Fruit fly (Drosophila melanogaster) whole organism, embryonic: ENCODE results near the gene Doc2.
A peak's percentile ranks its signal among the peaks of the same experiment; 100 is the strongest.

Source experiments
- ATbp ChIP-seq: fragments of 200-800 bp; sonication (Bioruptor generic); optimal IDR thresholded peaks from 2 replicates; lab custom pipeline; 2017; ENCODE audit warnings: missing biosample characterization, mild to moderate bottlenecking, missing genetic modification characterization, missing genetic modification reagents
- Adf1 ChIP-seq: fragments of 200-800 bp; sonication (Bioruptor generic); IDR thresholded peaks from 2 replicates; pipeline ENCODE4 v1.3.6; 2022; ENCODE audit warnings: missing biosample characterization, missing genetic modification characterization
- CG10321 ChIP-seq: fragments of 200-800 bp; sonication (Bioruptor generic); IDR thresholded peaks from 2 replicates; pipeline ENCODE4 v1.3.6; 2022; ENCODE audit warnings: missing biosample characterization, missing genetic modification characterization
- CG10543 ChIP-seq: fragments of 200-800 bp; sonication (Bioruptor generic); optimal IDR thresholded peaks from 3 replicates; lab custom pipeline; 2017; ENCODE audit warnings: missing biosample characterization, mild to moderate bottlenecking, missing genetic modification characterization, moderate library complexity
- CG12104 ChIP-seq: fragments of 200-800 bp; sonication (Bioruptor generic); optimal IDR thresholded peaks from 3 replicates; lab custom pipeline; 2016; ENCODE audit warnings: missing biosample characterization, missing genetic modification characterization
- CG12769 ChIP-seq: fragments of 200-800 bp; sonication (Bioruptor generic); optimal IDR thresholded peaks from 2 replicates; lab custom pipeline; 2019; ENCODE audit warnings: missing biosample characterization, mild to moderate bottlenecking, missing genetic modification characterization, moderate library complexity
- CG15073 ChIP-seq: fragments of 200-800 bp; sonication (Bioruptor generic); optimal IDR thresholded peaks from 2 replicates; lab custom pipeline; 2016; ENCODE audit warnings: missing biosample characterization, missing genetic modification characterization
- CG15479 ChIP-seq: fragments of 200-800 bp; sonication (Bioruptor generic); optimal IDR thresholded peaks from 3 replicates; lab custom pipeline; 2019; ENCODE audit warnings: missing biosample characterization, mild to moderate bottlenecking, missing genetic modification characterization, moderate library complexity
- CG15696 ChIP-seq: fragments of 200-800 bp; sonication (Bioruptor generic); optimal IDR thresholded peaks from 2 replicates; lab custom pipeline; 2019; ENCODE audit warnings: missing biosample characterization, mild to moderate bottlenecking, missing genetic modification characterization, moderate library complexity
- CG1603 ChIP-seq: fragments of 200-800 bp; sonication (Bioruptor generic); optimal IDR thresholded peaks from 2 replicates; lab custom pipeline; 2019; ENCODE audit warnings: missing biosample characterization, mild to moderate bottlenecking, missing genetic modification characterization, moderate library complexity
- CG1647 ChIP-seq: fragments of 200-800 bp; sonication (Bioruptor generic); optimal IDR thresholded peaks from 3 replicates; lab custom pipeline; 2016; ENCODE audit warnings: missing biosample characterization, missing genetic modification characterization
- CG2199 ChIP-seq: fragments of 200-800 bp; sonication (Bioruptor generic); IDR thresholded peaks from 3 replicates; pipeline ENCODE4 v1.3.6; 2022; ENCODE audit warnings: missing biosample characterization, missing genetic modification characterization
- CG4707 ChIP-seq: fragments of 200-800 bp; sonication (Bioruptor generic); optimal IDR thresholded peaks from 2 replicates; lab custom pipeline; 2018; ENCODE audit warnings: missing biosample characterization, mild to moderate bottlenecking, missing genetic modification characterization, moderate library complexity
- CG6175 ChIP-seq: fragments of 200-800 bp; sonication (Bioruptor generic); IDR thresholded peaks from 3 replicates; pipeline ENCODE4 v1.3.6; 2022; ENCODE audit warnings: missing biosample characterization, missing genetic modification characterization
- CG6654 ChIP-seq: fragments of 200-800 bp; sonication (Bioruptor generic); optimal IDR thresholded peaks from 2 replicates; lab custom pipeline; 2017; ENCODE audit warnings: missing biosample characterization, mild to moderate bottlenecking, missing genetic modification characterization
- CG9437 ChIP-seq: fragments of 200-800 bp; sonication (Bioruptor generic); optimal IDR thresholded peaks from 2 replicates; lab custom pipeline; 2018; ENCODE audit warnings: missing biosample characterization, mild to moderate bottlenecking, missing genetic modification characterization
- CG9817 ChIP-seq: fragments of 200-800 bp; sonication (Bioruptor generic); optimal IDR thresholded peaks from 2 replicates; lab custom pipeline; 2018; ENCODE audit warnings: missing biosample characterization, mild to moderate bottlenecking, missing genetic modification characterization, moderate library complexity
- Eip74EF ChIP-seq, 2 experiments: fragments of 200-800 bp in 1 of 2; fragments of >200 bp in 1 of 2; sonication (Bioruptor generic) in 1 of 2; optimal IDR thresholded peaks; 2 replicates each; lab custom pipeline; 2017 to 2019; ENCODE audit warnings: missing biosample characterization in 2 of 2, missing genetic modification characterization in 2 of 2, mild to moderate bottlenecking in 1 of 2, moderate library complexity in 1 of 2
- Ets65A ChIP-seq: fragments of 200-800 bp; sonication (Bioruptor generic); peaks from one replicate; lab custom pipeline; 2016; ENCODE audit warnings: missing biosample characterization, missing genetic modification characterization
- Fer2 ChIP-seq: fragments of 200-800 bp; sonication (Bioruptor generic); optimal IDR thresholded peaks from 2 replicates; lab custom pipeline; 2018; ENCODE audit warnings: missing biosample characterization, mild to moderate bottlenecking, missing genetic modification characterization, moderate library complexity
- H15 ChIP-seq: fragments of 200-800 bp; sonication (Bioruptor generic); IDR thresholded peaks from 3 replicates; pipeline ENCODE4 v1.3.6; 2022; ENCODE audit warnings: missing biosample characterization, missing genetic modification characterization
- Hr78 ChIP-seq, 2 experiments: fragments of 200-800 bp in 1 of 2; fragments of >200 bp in 1 of 2; sonication (Bioruptor generic) in 1 of 2; optimal IDR thresholded peaks; 2 replicates each; lab custom pipeline; 2017 to 2019; ENCODE audit warnings: missing biosample characterization in 2 of 2, missing genetic modification characterization in 2 of 2, mild to moderate bottlenecking in 1 of 2, moderate library complexity in 1 of 2
- Nf-YA ChIP-seq: fragments of 200-800 bp; sonication (Bioruptor generic); IDR thresholded peaks from 2 replicates; pipeline ENCODE4 v1.3.6; 2022; ENCODE audit warnings: missing biosample characterization, missing genetic modification characterization
- Nf-YC ChIP-seq: fragments of 200-800 bp; optimal IDR thresholded peaks from 3 replicates; lab custom pipeline; 2019; ENCODE audit warnings: missing biosample characterization, mild to moderate bottlenecking, missing genetic modification characterization, moderate library complexity
- Oli ChIP-seq: fragments of 200-800 bp; sonication (Bioruptor generic); optimal IDR thresholded peaks from 2 replicates; lab custom pipeline; 2018; ENCODE audit warnings: missing biosample characterization, mild to moderate bottlenecking, missing genetic modification characterization, moderate library complexity
- Poxn ChIP-seq: fragments of 200-800 bp; sonication (Bioruptor generic); IDR thresholded peaks from 2 replicates; pipeline ENCODE4 v1.3.6; 2022; ENCODE audit warnings: missing biosample characterization, missing genetic modification characterization
- Trl ChIP-seq, 3 experiments: fragments of >200 bp in 2 of 3; fragments of 200-800 bp in 1 of 3; sonication (Bioruptor generic) in 1 of 3; optimal IDR thresholded peaks; 2 replicates in 1 of 3; 3 replicates in 2 of 3; lab custom pipeline; 2016 to 2017; ENCODE audit warnings: missing biosample characterization in 1 of 3, missing genetic modification characterization in 1 of 3
- abd-A ChIP-seq: fragments of 200-800 bp; sonication (Bioruptor generic); optimal IDR thresholded peaks from 3 replicates; lab custom pipeline; 2019; ENCODE audit warnings: missing biosample characterization, mild to moderate bottlenecking, missing genetic modification characterization, moderate library complexity
- bab2 ChIP-seq: fragments of 200-800 bp; sonication (Bioruptor generic); optimal IDR thresholded peaks from 2 replicates; lab custom pipeline; 2016; ENCODE audit warnings: missing biosample characterization, missing genetic modification characterization
- ftz-f1 ChIP-seq: fragments of 200-800 bp; sonication (Bioruptor generic); optimal IDR thresholded peaks from 2 replicates; lab custom pipeline; 2016; ENCODE audit warnings: missing biosample characterization, missing genetic modification characterization
- ham ChIP-seq: fragments of 200-800 bp; sonication (Bioruptor generic); IDR thresholded peaks from 2 replicates; pipeline ENCODE4 v1.3.6; 2022; ENCODE audit warnings: missing biosample characterization, missing genetic modification characterization
- inv ChIP-seq: fragments of 200-800 bp; sonication (Bioruptor generic); IDR thresholded peaks from 2 replicates; pipeline ENCODE4 v1.3.6; 2022; ENCODE audit warnings: missing biosample characterization, missing genetic modification characterization; ENCODE audit not compliant: partially characterized antibody
- kah ChIP-seq: fragments of 200-800 bp; sonication (Bioruptor generic); optimal IDR thresholded peaks from 2 replicates; lab custom pipeline; 2018; ENCODE audit warnings: missing biosample characterization, mild to moderate bottlenecking, missing genetic modification characterization
- lov ChIP-seq, 2 experiments: fragments of 200-800 bp in 1 of 2; fragments of >200 bp in 1 of 2; sonication (Bioruptor generic) in 1 of 2; IDR thresholded peaks in 1 of 2; optimal IDR thresholded peaks in 1 of 2; 2 replicates in 1 of 2; 3 replicates in 1 of 2; pipeline versions ENCODE4 v1.3.6 to Lab custom; 2017 to 2022; ENCODE audit warnings: missing biosample characterization in 1 of 2, missing genetic modification characterization in 1 of 2
- mam ChIP-seq: fragments of 200-800 bp; sonication (Bioruptor generic); optimal IDR thresholded peaks from 3 replicates; lab custom pipeline; 2016; ENCODE audit warnings: missing biosample characterization, missing genetic modification characterization
- nau ChIP-seq: fragments of 200-800 bp; sonication (Bioruptor generic); optimal IDR thresholded peaks from 3 replicates; lab custom pipeline; 2017; ENCODE audit warnings: missing biosample characterization, mild to moderate bottlenecking, missing genetic modification characterization, missing genetic modification reagents
- nom ChIP-seq: fragments of 200-800 bp; sonication (Bioruptor generic); optimal IDR thresholded peaks from 2 replicates; lab custom pipeline; 2017; ENCODE audit warnings: missing biosample characterization, missing genetic modification characterization, mild to moderate bottlenecking, moderate library complexity, missing genetic modification reagents
- oc ChIP-seq: fragments of 200-800 bp; sonication (Bioruptor generic); optimal IDR thresholded peaks from 2 replicates; lab custom pipeline; 2018; ENCODE audit warnings: missing biosample characterization, mild to moderate bottlenecking, missing genetic modification characterization, moderate library complexity
- pfk ChIP-seq: fragments of 200-800 bp; sonication (Bioruptor generic); optimal IDR thresholded peaks from 2 replicates; lab custom pipeline; 2018; ENCODE audit warnings: missing biosample characterization, mild to moderate bottlenecking, missing genetic modification characterization, moderate library complexity
- rib ChIP-seq: fragments of 200-800 bp; sonication (Bioruptor generic); IDR thresholded peaks from 2 replicates; pipeline ENCODE4 v1.3.6; 2022; ENCODE audit warnings: missing biosample characterization, missing genetic modification characterization
- salm ChIP-seq: fragments of 200-800 bp; sonication (Bioruptor generic); optimal IDR thresholded peaks from 2 replicates; lab custom pipeline; 2018; ENCODE audit warnings: missing biosample characterization, mild to moderate bottlenecking, missing genetic modification characterization
- sd ChIP-seq: fragments of 200-800 bp; sonication (Bioruptor generic); optimal IDR thresholded peaks from 3 replicates; lab custom pipeline; 2018; ENCODE audit warnings: missing biosample characterization, mild to moderate bottlenecking, missing genetic modification characterization, moderate library complexity
- sens-2 ChIP-seq: fragments of 200-800 bp; sonication (Bioruptor generic); IDR thresholded peaks from 2 replicates; pipeline ENCODE4 v1.3.6; 2022; ENCODE audit warnings: missing biosample characterization, missing genetic modification characterization
- sim ChIP-seq: fragments of 200-800 bp; sonication (Bioruptor generic); IDR thresholded peaks from 2 replicates; pipeline ENCODE4 v1.3.6; 2022; ENCODE audit warnings: missing biosample characterization, missing genetic modification characterization
- stc ChIP-seq: fragments of 200-800 bp; sonication (Bioruptor generic); IDR thresholded peaks from 2 replicates; pipeline ENCODE4 v1.3.6; 2022; ENCODE audit warnings: missing biosample characterization, missing genetic modification characterization
- usp ChIP-seq: fragments of >200 bp; optimal IDR thresholded peaks from 2 replicates; lab custom pipeline; 2017; ENCODE audit warnings: missing biosample characterization, missing genetic modification characterization
- vfl ChIP-seq: fragments of 200-800 bp; sonication (Bioruptor generic); optimal IDR thresholded peaks from 2 replicates; lab custom pipeline; 2016; ENCODE audit warnings: missing biosample characterization, missing genetic modification characterization
- vnd ChIP-seq: fragments of 200-800 bp; sonication (Bioruptor generic); IDR thresholded peaks from 3 replicates; pipeline ENCODE4 v1.3.6; 2022; ENCODE audit warnings: missing biosample characterization, missing genetic modification characterization; ENCODE audit not compliant: partially characterized antibody
- wek ChIP-seq: fragments of 200-800 bp; sonication (Bioruptor generic); optimal IDR thresholded peaks from 3 replicates; lab custom pipeline; 2018; ENCODE audit warnings: missing biosample characterization, mild to moderate bottlenecking, missing genetic modification characterization, moderate library complexity

Gene Doc2

dm6 chr3L:9004788-9005246, 14.2 kb downstream of the Doc2 start, which contains the start of gene Doc3:
Doc3 (plus strand) TSS chr3L:9005196.
- TF ChIP-seq salm (tag; lab: Kevin White, UChicago) (no peak), bab2 (GFP tag; lab: Kevin White, UChicago) (no peak), ATbp (no peak), CG12769 (tag; lab: Kevin White, UChicago) (peak; percentile 79), kah (GFP tag; lab: Kevin White, UChicago) (peak; percentile 28), mam (GFP tag; lab: Kevin White, UChicago) (no peak), Fer2 (tag; lab: Kevin White, UChicago) (no peak), Nf-YA (peak; percentile 98), vnd (GFP tag; lab: Robert Waterston, UW) (peak; percentile 50; the same call in 1 of the 3 replicates), CG1647 (GFP tag; lab: Kevin White, UChicago) (no peak), abd-A (tag; lab: Kevin White, UChicago) (peak; percentile 28), pfk (GFP tag; lab: Kevin White, UChicago) (peak; percentile 27), ham (GFP tag; lab: Robert Waterston, UW) (no peak), oc (peak; percentile 59), CG1603 (tag; lab: Kevin White, UChicago) (no peak), CG12104 (GFP tag; lab: Kevin White, UChicago) (no peak), CG2199 (GFP tag; lab: Robert Waterston, UW) (peak; percentile 29; the same call in 1 of the 3 replicates), CG15073 (no peak), CG10321 (GFP tag; lab: Robert Waterston, UW) (peak; percentile 96), CG6175 (GFP tag; lab: Robert Waterston, UW) (peak; percentile 67; the same call in 1 of the 3 replicates), stc (GFP tag; lab: Robert Waterston, UW) (no peak), sd (tag; lab: Kevin White, UChicago) (peak; percentile 70), Nf-YC (peak; percentile 99), sim (GFP tag; lab: Robert Waterston, UW) (no peak), usp (GFP tag; lab: Kevin White, UChicago) (no peak), nom (GFP tag; lab: Kevin White, UChicago) (no peak), sens-2 (no peak), Oli (tag; lab: Kevin White, UChicago) (no peak), ftz-f1 (GFP tag; lab: Kevin White, UChicago) (peak; percentile 85), Eip74EF (GFP tag; optimal IDR thresholded peaks at IDR 0.05; lab: Kevin White, UChicago) (no peak), Ets65A (peak; percentile 67), Hr78 (GFP tag; optimal IDR thresholded peaks at IDR 0.05; lab: Kevin White, UChicago) (peak in 1 of 2 experiments; percentile 94), CG15479 (GFP tag; lab: Kevin White, UChicago) (peak; percentile 92), CG6654 (GFP tag; lab: Kevin White, UChicago) (no peak), CG10543 (GFP tag; lab: Kevin White, UChicago) (peak; percentile 70), wek (GFP tag; lab: Kevin White, UChicago) (no peak), Poxn (no peak), inv (GFP tag; lab: Robert Waterston, UW) (no peak), CG9437 (GFP tag; lab: Kevin White, UChicago) (peak; percentile 27), CG4707 (GFP tag; lab: Kevin White, UChicago) (no peak), CG9817 (tag; lab: Kevin White, UChicago) (no peak), CG15696 (tag; lab: Kevin White, UChicago) (no peak), lov (optimal IDR thresholded peaks at IDR 0.05; lab: Kevin White, UChicago) (no peak), lov (GFP tag; IDR thresholded peaks at IDR 0.05; lab: Robert Waterston, UW) (0 out of 3 replicates have a peak, but pooled peaks have one; percentile 28), nau (no peak), Trl (optimal IDR thresholded peaks at IDR 0.05; lab: Kevin White, UChicago) (peak; percentile 49 to 60), Trl (GFP tag; optimal IDR thresholded peaks at IDR 0.05; lab: Kevin White, UChicago) (no peak), Adf1 (GFP tag; lab: Robert Waterston, UW) (peak; percentile 52; the same call in 1 of the 2 replicates), rib (GFP tag; lab: Robert Waterston, UW) (0 out of 2 replicates have a peak, but pooled peaks have one; percentile 36), H15 (GFP tag; lab: Robert Waterston, UW) (no peak), vfl (peak; percentile 38)
